Fruit fly (Drosophila melanogaster) whole organism: ENCODE data around the gene LPCAT.

Source experiments
- CG8478 ChIP-seq: fragments of >200 bp; optimal IDR thresholded peaks from 2 replicates; lab custom pipeline; 2018; ENCODE audit warnings: inconsistent platforms
- Dll ChIP-seq: fragments of >200 bp; optimal IDR thresholded peaks from 2 replicates; lab custom pipeline; 2017
- EcR ChIP-seq, 2 experiments: fragments of >200 bp; optimal IDR thresholded peaks; 2 replicates each; lab custom pipeline; 2017; ENCODE audit warnings: missing biosample characterization in 2 of 2, missing genetic modification characterization in 2 of 2, missing genetic modification reagents in 2 of 2
- pan ChIP-seq: fragments of >200 bp; optimal IDR thresholded peaks from 2 replicates; lab custom pipeline; 2017
- psq ChIP-seq: fragments of >200 bp; optimal IDR thresholded peaks from 2 replicates; lab custom pipeline; 2017

DNA sequence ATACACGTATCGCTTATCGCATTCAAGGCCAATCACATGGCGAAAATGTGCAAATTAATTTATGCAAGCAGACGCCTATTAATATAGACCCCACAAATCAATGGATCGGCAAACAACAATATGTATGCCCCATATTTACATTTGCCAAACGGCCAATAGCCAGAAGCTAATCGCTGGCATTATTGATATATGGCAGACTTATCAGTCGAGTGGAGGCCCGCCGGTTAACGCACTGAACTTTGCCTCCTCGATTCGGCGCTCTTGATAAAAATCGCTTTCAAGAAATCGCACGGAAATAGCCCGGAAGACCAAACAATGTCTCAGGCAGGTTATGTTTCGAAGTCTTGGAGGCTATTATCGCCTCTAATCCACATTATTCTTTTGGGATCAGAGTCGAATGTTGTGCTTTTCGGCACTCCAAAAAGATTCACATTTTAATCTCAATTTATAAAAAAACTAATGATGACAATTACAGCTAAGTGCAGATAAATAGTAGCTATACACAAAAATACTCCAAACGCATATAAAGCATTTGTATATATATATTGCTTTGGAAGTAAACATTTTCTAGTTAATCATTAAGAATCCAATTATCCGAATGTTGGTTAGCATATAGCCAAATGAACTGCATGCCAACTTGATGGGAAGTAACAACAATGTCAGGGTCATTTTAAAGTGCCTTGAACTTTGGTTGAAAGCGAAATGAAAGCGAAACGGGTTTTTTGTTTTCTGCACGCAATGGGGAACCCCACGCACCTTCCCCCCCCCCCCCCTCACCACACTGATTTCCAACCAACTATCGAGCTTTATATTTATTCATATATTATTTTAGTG is 3.1 kb downstream of the LPCAT start:
- TF ChIP-seq psq (lab: Kevin White, UChicago) (no peak), Dll (no peak), CG8478 (no peak), EcR (GFP tag; optimal IDR thresholded peaks at IDR 0.05; lab: Kevin White, UChicago) (no peak), pan (lab: Kevin White, UChicago) (no peak)
